Worm (Caenorhabditis elegans): ENCODE data around the gene otpl-4.

ce11 chrV:8565075-8565474, 27.9 kb downstream of the otpl-4 start, which contains the start of gene F25G6.8:
- no peak for TF ChIP-seq lin-11 (tag; optimal IDR thresholded peaks at IDR 0.05)
- TF ChIP-seq ceh-24 (tag; optimal IDR thresholded peaks at IDR 0.05): no peak
- TF ChIP-seq hlh-30 (tag; optimal IDR thresholded peaks at IDR 0.05; ENCODE audit: insufficient read depth): no peak
- no peak for TF ChIP-seq ama-1 (optimal IDR thresholded peaks at IDR 0.05)
- TF ChIP-seq ceh-30 (tag; optimal IDR thresholded peaks at IDR 0.05): no peak
- no peak for TF ChIP-seq sdc-2 (tag; optimal IDR thresholded peaks at IDR 0.05)
- TF ChIP-seq dve-1 (tag; optimal IDR thresholded peaks at IDR 0.05): no peak

Data from whole organism, late embryonic.